Fruit fly (Drosophila melanogaster): ENCODE measurements around the gene hog.

dm6 chrX:14738420-14738819, 19.7 kb upstream of the hog start:
- TF ChIP-seq CG8478 (optimal IDR thresholded peaks at IDR 0.05) (no peak), pan (optimal IDR thresholded peaks at IDR 0.05) (no peak), psq (optimal IDR thresholded peaks at IDR 0.05) (no peak), Dll (optimal IDR thresholded peaks at IDR 0.05) (no peak), usp (GFP tag; optimal IDR thresholded peaks at IDR 0.05) (no peak)

All from whole organism.